Worm (Caenorhabditis elegans) whole organism, early embryonic: ENCODE data around the gene ZK353.3.

Source experiments
- F13C5.2 ChIP-seq: sonication (generic microtip); optimal IDR thresholded peaks from 2 replicates; lab custom pipeline; 2017; ENCODE audit warnings: mild to moderate bottlenecking, missing genetic modification characterization, inconsistent platforms, missing compliant biosample characterization
- ama-1 ChIP-seq: fragments of 150-350 bp; optimal IDR thresholded peaks from 2 replicates; lab custom pipeline; 2014
- hmbx-1 ChIP-seq: sonication (generic microtip); optimal IDR thresholded peaks from 2 replicates; lab custom pipeline; 2016; ENCODE audit warnings: mild to moderate bottlenecking, missing genetic modification characterization, missing compliant biosample characterization
- hmg-4 ChIP-seq: fragments of 200-800 bp; sonication (Bioruptor generic); optimal IDR thresholded peaks from 2 replicates; lab custom pipeline; 2018; ENCODE audit warnings: mild to moderate bottlenecking, missing genetic modification characterization, missing compliant biosample characterization

DNA sequence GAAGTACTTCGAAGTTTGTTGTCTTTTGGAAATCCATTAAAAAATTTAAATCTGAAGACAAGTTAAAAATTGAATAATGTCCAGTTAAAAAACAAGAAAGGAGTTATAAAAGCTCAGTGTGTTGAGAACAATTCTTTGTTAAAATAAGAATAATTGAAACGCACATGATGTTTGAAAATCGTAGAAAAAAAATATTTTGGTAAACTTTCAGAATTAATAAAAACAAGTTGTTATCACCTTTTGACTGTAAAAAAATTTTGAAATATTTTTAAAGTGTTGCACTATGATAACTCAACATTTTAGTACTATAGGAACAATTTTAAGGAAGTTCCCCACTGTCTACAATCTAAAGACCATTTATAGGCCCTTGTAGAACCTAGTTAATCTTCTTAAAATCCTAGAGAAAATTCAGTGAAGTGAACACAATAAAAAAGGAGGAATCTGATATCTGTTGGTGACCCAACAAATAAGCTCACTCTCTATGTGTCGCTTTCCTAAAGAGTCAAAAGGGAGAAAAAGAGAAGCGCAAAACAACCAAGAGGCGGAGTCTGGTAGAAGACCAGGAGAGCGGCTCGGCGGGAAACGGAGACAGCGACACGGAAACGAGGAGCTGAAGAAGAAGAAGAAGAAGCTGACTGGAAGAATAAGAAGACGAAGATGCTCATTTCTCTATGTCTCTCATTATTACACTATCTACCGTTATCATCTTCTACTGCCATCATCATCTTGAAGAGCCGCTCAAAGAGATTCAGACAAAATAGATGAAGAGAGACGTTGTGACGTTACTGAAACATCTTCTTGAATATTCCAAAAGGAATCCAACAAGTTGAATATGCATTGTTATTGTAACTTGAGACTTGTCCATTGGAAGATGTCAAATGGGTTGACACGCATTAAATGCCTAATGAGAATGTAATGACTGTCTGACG lies 1.1 kb upstream of the ZK353.3 start, which contains the start of gene ZK353.10:
- TF ChIP-seq ama-1 (lab: Kevin White, UChicago) (no peak), F13C5.2 (no peak), hmg-4 (GFP tag; lab: Kevin White, UChicago) (no peak), hmbx-1 (tag; lab: Kevin White, UChicago) (no peak)
